Fruit fly (Drosophila melanogaster) whole organism, embryonic: ENCODE data around the gene Antdh.

Experiments used
- Atf3 ChIP-seq: fragments of 200-800 bp; sonication (Bioruptor generic); optimal IDR thresholded peaks from 3 replicates; lab custom pipeline; 2016; ENCODE audit warnings: missing biosample characterization, missing genetic modification characterization
- B-H2 ChIP-seq: fragments of 200-800 bp; sonication (Bioruptor generic); optimal IDR thresholded peaks from 2 replicates; lab custom pipeline; 2018; ENCODE audit warnings: missing biosample characterization, mild to moderate bottlenecking, missing genetic modification characterization
- Blimp-1 ChIP-seq: fragments of 200-800 bp; sonication (Bioruptor generic); optimal IDR thresholded peaks from 3 replicates; lab custom pipeline; 2018; ENCODE audit warnings: missing biosample characterization, missing genetic modification characterization, mild to moderate bottlenecking, moderate library complexity, missing genetic modification reagents
- CG10321 ChIP-seq: fragments of 200-800 bp; sonication (Bioruptor generic); IDR thresholded peaks from 2 replicates; pipeline ENCODE4 v1.3.6; 2022; ENCODE audit warnings: missing biosample characterization, missing genetic modification characterization
- CG10979 ChIP-seq: fragments of 200-800 bp; sonication (Bioruptor generic); optimal IDR thresholded peaks from 2 replicates; lab custom pipeline; 2018; ENCODE audit warnings: missing biosample characterization, mild to moderate bottlenecking, missing genetic modification characterization, moderate library complexity
- CG12071 ChIP-seq: fragments of 200-800 bp; sonication (Bioruptor generic); optimal IDR thresholded peaks from 3 replicates; lab custom pipeline; 2018; ENCODE audit warnings: missing biosample characterization, mild to moderate bottlenecking, missing genetic modification characterization
- CG13775 ChIP-seq: fragments of 200-800 bp; sonication (Bioruptor generic); optimal IDR thresholded peaks from 3 replicates; lab custom pipeline; 2017; ENCODE audit warnings: missing biosample characterization, mild to moderate bottlenecking, missing genetic modification characterization
- CG14710 ChIP-seq: fragments of 200-800 bp; sonication (Bioruptor generic); optimal IDR thresholded peaks from 3 replicates; lab custom pipeline; 2019; ENCODE audit warnings: missing biosample characterization, mild to moderate bottlenecking, missing genetic modification characterization, moderate library complexity
- CG15073 ChIP-seq: fragments of 200-800 bp; sonication (Bioruptor generic); optimal IDR thresholded peaks from 2 replicates; lab custom pipeline; 2016; ENCODE audit warnings: missing biosample characterization, missing genetic modification characterization
- CG31441 ChIP-seq: fragments of 200-800 bp; sonication (Bioruptor generic); IDR thresholded peaks from 2 replicates; pipeline ENCODE4 v1.3.6; 2022; ENCODE audit warnings: missing biosample characterization, missing genetic modification characterization
- CG3163 ChIP-seq: fragments of 200-800 bp; sonication (Bioruptor generic); optimal IDR thresholded peaks from 3 replicates; lab custom pipeline; 2016; ENCODE audit warnings: missing biosample characterization, missing genetic modification characterization
- CG33213 ChIP-seq: fragments of 200-800 bp; sonication (Bioruptor generic); optimal IDR thresholded peaks from 3 replicates; lab custom pipeline; 2016; ENCODE audit warnings: missing biosample characterization, missing genetic modification characterization
- CG34224 ChIP-seq: fragments of 200-800 bp; sonication (Bioruptor generic); IDR thresholded peaks from 3 replicates; pipeline ENCODE4 v1.3.6; 2022; ENCODE audit warnings: missing biosample characterization, missing genetic modification characterization; ENCODE audit not compliant: partially characterized antibody
- CG4282 ChIP-seq: fragments of 200-800 bp; sonication (Bioruptor generic); optimal IDR thresholded peaks from 2 replicates; lab custom pipeline; 2016; ENCODE audit warnings: missing biosample characterization, missing genetic modification characterization
- CG4424 ChIP-seq: fragments of 200-800 bp; sonication (Bioruptor generic); optimal IDR thresholded peaks from 3 replicates; lab custom pipeline; 2016; ENCODE audit warnings: missing biosample characterization, missing genetic modification characterization
- CG4617 ChIP-seq: fragments of 200-800 bp; sonication (Bioruptor generic); optimal IDR thresholded peaks from 3 replicates; lab custom pipeline; 2016; ENCODE audit warnings: missing biosample characterization, missing genetic modification characterization, borderline replicate concordance
- CG5180 ChIP-seq: fragments of 200-800 bp; sonication (Bioruptor generic); optimal IDR thresholded peaks from 3 replicates; lab custom pipeline; 2017; ENCODE audit warnings: missing biosample characterization, missing genetic modification characterization, mild to moderate bottlenecking, moderate library complexity, missing genetic modification reagents
- CG6654 ChIP-seq: fragments of 200-800 bp; sonication (Bioruptor generic); optimal IDR thresholded peaks from 2 replicates; lab custom pipeline; 2017; ENCODE audit warnings: missing biosample characterization, mild to moderate bottlenecking, missing genetic modification characterization
- CG6689 ChIP-seq: fragments of 200-800 bp; sonication (Bioruptor generic); IDR thresholded peaks from 2 replicates; pipeline ENCODE4 v1.3.6; 2022; ENCODE audit warnings: missing biosample characterization, missing genetic modification characterization
- CG9797 ChIP-seq: fragments of 200-800 bp; sonication (Bioruptor generic); optimal IDR thresholded peaks from 3 replicates; lab custom pipeline; 2018; ENCODE audit warnings: missing biosample characterization, mild to moderate bottlenecking, missing genetic modification characterization
- CrebB ChIP-seq: fragments of 200-800 bp; sonication (Bioruptor generic); optimal IDR thresholded peaks from 3 replicates; lab custom pipeline; 2018; ENCODE audit warnings: missing biosample characterization, mild to moderate bottlenecking, missing genetic modification characterization
- D ChIP-seq, 2 experiments: fragments of 200-800 bp in 1 of 2; fragments of >200 bp in 1 of 2; sonication (Bioruptor generic) in 1 of 2; optimal IDR thresholded peaks; 2 replicates in 1 of 2; 3 replicates in 1 of 2; lab custom pipeline; 2017; ENCODE audit warnings: mild to moderate bottlenecking in 1 of 2, missing biosample characterization in 1 of 2, missing genetic modification characterization in 1 of 2, missing genetic modification reagents in 1 of 2
- Dip2 ChIP-seq: fragments of 200-800 bp; sonication (Bioruptor generic); IDR thresholded peaks from 2 replicates; pipeline ENCODE4 v1.3.6; 2022; ENCODE audit warnings: missing biosample characterization, missing genetic modification characterization
- Dll ChIP-seq: fragments of 200-800 bp; sonication (Bioruptor generic); IDR thresholded peaks from 4 replicates; pipeline ENCODE4 v1.3.6; 2022; ENCODE audit warnings: missing biosample characterization, missing genetic modification characterization; ENCODE audit not compliant: partially characterized antibody
- Doc3 ChIP-seq: fragments of 200-800 bp; sonication (Bioruptor generic); IDR thresholded peaks from 3 replicates; pipeline ENCODE4 v1.3.6; 2022; ENCODE audit warnings: missing biosample characterization, missing genetic modification characterization; ENCODE audit not compliant: partially characterized antibody
- Dp ChIP-seq: fragments of 200-800 bp; sonication (Bioruptor generic); optimal IDR thresholded peaks from 2 replicates; lab custom pipeline; 2018; ENCODE audit warnings: missing biosample characterization, mild to moderate bottlenecking, missing genetic modification characterization, moderate library complexity
- E2f1 ChIP-seq: fragments of 200-800 bp; sonication (Bioruptor generic); IDR thresholded peaks from 2 replicates; pipeline ENCODE4 v1.3.6; 2022; ENCODE audit warnings: missing biosample characterization, missing genetic modification characterization
- Hr3 ChIP-seq: fragments of 200-800 bp; sonication (Bioruptor generic); optimal IDR thresholded peaks from 3 replicates; lab custom pipeline; 2016; ENCODE audit warnings: missing biosample characterization, missing genetic modification characterization
- MTF-1 ChIP-seq: fragments of 200-800 bp; sonication (Bioruptor generic); optimal IDR thresholded peaks from 2 replicates; lab custom pipeline; 2018; ENCODE audit warnings: missing biosample characterization, mild to moderate bottlenecking, missing genetic modification characterization, borderline replicate concordance
- PHDP ChIP-seq: fragments of 200-800 bp; sonication (Bioruptor generic); optimal IDR thresholded peaks from 3 replicates; lab custom pipeline; 2018; ENCODE audit warnings: missing biosample characterization, mild to moderate bottlenecking, missing genetic modification characterization, moderate library complexity
- Rx ChIP-seq: fragments of 200-800 bp; sonication (Bioruptor generic); IDR thresholded peaks from 2 replicates; pipeline ENCODE4 v1.3.6; 2022; ENCODE audit warnings: missing biosample characterization, missing genetic modification characterization
- ab ChIP-seq: fragments of 200-800 bp; sonication (Bioruptor generic); optimal IDR thresholded peaks from 2 replicates; lab custom pipeline; 2016; ENCODE audit warnings: missing biosample characterization, missing genetic modification characterization
- br ChIP-seq: fragments of >200 bp; optimal IDR thresholded peaks from 2 replicates; lab custom pipeline; 2017
- chif ChIP-seq, 2 experiments: fragments of 200-800 bp; sonication (Bioruptor generic); optimal IDR thresholded peaks; 3 replicates each; lab custom pipeline; 2016; ENCODE audit warnings: missing biosample characterization in 2 of 2, missing genetic modification characterization in 2 of 2
- da ChIP-seq: fragments of 200-800 bp; sonication (Bioruptor generic); optimal IDR thresholded peaks from 2 replicates; lab custom pipeline; 2016; ENCODE audit warnings: missing biosample characterization, missing genetic modification characterization
- dmrt11E ChIP-seq: fragments of 200-800 bp; sonication (Bioruptor generic); optimal IDR thresholded peaks from 3 replicates; lab custom pipeline; 2018; ENCODE audit warnings: missing biosample characterization, mild to moderate bottlenecking, missing genetic modification characterization, moderate library complexity
- grau ChIP-seq: fragments of 200-800 bp; optimal IDR thresholded peaks from 3 replicates; lab custom pipeline; 2019; ENCODE audit warnings: missing biosample characterization, mild to moderate bottlenecking, missing genetic modification characterization, moderate library complexity
- gsb ChIP-seq: fragments of 200-800 bp; sonication (Bioruptor generic); IDR thresholded peaks from 2 replicates; pipeline ENCODE4 v1.3.6; 2022; ENCODE audit warnings: missing biosample characterization, missing genetic modification characterization
- gsb-n ChIP-seq: fragments of 200-800 bp; sonication (Bioruptor generic); optimal IDR thresholded peaks from 3 replicates; lab custom pipeline; 2018; ENCODE audit warnings: missing biosample characterization, mild to moderate bottlenecking, missing genetic modification characterization
- hkb ChIP-seq, 2 experiments: fragments of 200-800 bp in 1 of 2; fragments of >200 bp in 1 of 2; sonication (Bioruptor generic) in 1 of 2; IDR thresholded peaks in 1 of 2; optimal IDR thresholded peaks in 1 of 2; 2 replicates each; pipeline versions ENCODE4 v1.3.6 to Lab custom; 2017 to 2022; ENCODE audit warnings: missing biosample characterization in 1 of 2, missing genetic modification characterization in 1 of 2
- knrl ChIP-seq: fragments of 200-800 bp; sonication (Bioruptor generic); IDR thresholded peaks from 3 replicates; pipeline ENCODE4 v1.3.6; 2022; ENCODE audit warnings: missing biosample characterization, missing genetic modification characterization; ENCODE audit not compliant: partially characterized antibody
- p53 ChIP-seq: fragments of 200-800 bp; sonication (Bioruptor generic); optimal IDR thresholded peaks from 2 replicates; lab custom pipeline; 2016; ENCODE audit warnings: missing biosample characterization, missing genetic modification characterization
- pan ChIP-seq, 4 experiments: fragments of >200 bp in 3 of 4; fragments of 200-800 bp in 1 of 4; sonication (Bioruptor generic) in 1 of 4; optimal IDR thresholded peaks in 3 of 4; IDR thresholded peaks in 1 of 4; 2 replicates each; pipeline versions ENCODE4 v1.3.6 to Lab custom; 2017 to 2022; ENCODE audit warnings: missing biosample characterization in 2 of 4, missing genetic modification characterization in 2 of 4, mixed read lengths in 1 of 4
- sens ChIP-seq: fragments of 200-800 bp; sonication (Bioruptor generic); peaks from one replicate; lab custom pipeline; 2016; ENCODE audit warnings: missing biosample characterization, missing genetic modification characterization
- stwl ChIP-seq: fragments of 200-800 bp; sonication (Bioruptor generic); optimal IDR thresholded peaks from 3 replicates; lab custom pipeline; 2018; ENCODE audit warnings: missing biosample characterization, mild to moderate bottlenecking, missing genetic modification characterization, moderate library complexity
- trem ChIP-seq: fragments of 200-800 bp; optimal IDR thresholded peaks from 3 replicates; lab custom pipeline; 2019; ENCODE audit warnings: missing biosample characterization, mild to moderate bottlenecking, missing genetic modification characterization, moderate library complexity
- unc-4 ChIP-seq: fragments of 200-800 bp; sonication (Bioruptor generic); IDR thresholded peaks from 2 replicates; pipeline ENCODE4 v1.3.6; 2022; ENCODE audit warnings: missing biosample characterization, missing genetic modification characterization; ENCODE audit not compliant: partially characterized antibody
- vvl ChIP-seq: fragments of 200-800 bp; sonication (Bioruptor generic); IDR thresholded peaks from 2 replicates; pipeline ENCODE4 v1.3.6; 2022; ENCODE audit warnings: missing biosample characterization, missing genetic modification characterization

Antdh gene

DNA sequence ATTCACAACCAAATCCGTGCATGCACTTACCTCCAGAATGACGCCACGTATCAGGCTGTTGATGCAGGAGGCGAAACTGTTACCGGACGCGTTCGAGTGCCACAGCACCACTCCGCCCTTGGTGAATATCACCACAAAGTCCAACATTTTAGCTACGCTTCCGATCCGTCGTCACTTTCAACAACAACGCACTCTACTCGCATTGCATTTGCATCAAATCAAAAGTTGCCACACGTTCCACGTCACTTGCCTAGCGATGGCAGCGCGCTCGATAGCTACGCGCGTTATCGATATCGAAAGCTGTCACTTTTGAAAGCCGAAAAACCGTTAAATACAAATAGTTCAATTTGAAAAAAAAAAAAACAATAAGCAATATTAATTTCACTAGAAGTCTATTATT lies 40.0 kb downstream of the Antdh start, which contains the start of gene SrpRalpha (continued):
- TF ChIP-seq CG33213, result no peak
- TF ChIP-seq p53 (GFP tag; lab: Kevin White, UChicago), result no peak
- TF ChIP-seq grau (tag; lab: Kevin White, UChicago), result no peak
- no peak for TF ChIP-seq gsb-n (tag; lab: Kevin White, UChicago)
- no peak for TF ChIP-seq Rx
- no peak for TF ChIP-seq CG9797
- no peak for TF ChIP-seq Blimp-1 (GFP tag; lab: Kevin White, UChicago)
- no peak for TF ChIP-seq PHDP (tag; lab: Kevin White, UChicago)
- TF ChIP-seq CG4282 (GFP tag; lab: Kevin White, UChicago), result no peak
- no peak for TF ChIP-seq CG4424 (GFP tag; lab: Kevin White, UChicago)
- no peak for TF ChIP-seq CG12071 (GFP tag; lab: Kevin White, UChicago)
- TF ChIP-seq CG13775 (GFP tag; lab: Kevin White, UChicago), result no peak
- peak; percentile 63; the same call in 1 of the 2 replicates for TF ChIP-seq vvl (GFP tag; lab: Robert Waterston, UW)
- no peak for TF ChIP-seq CG10321
- TF ChIP-seq Dip2, result no peak
- no peak for TF ChIP-seq MTF-1
- no peak for TF ChIP-seq trem
- TF ChIP-seq sens (GFP tag; lab: Kevin White, UChicago), result peak; percentile 60

DNA sequence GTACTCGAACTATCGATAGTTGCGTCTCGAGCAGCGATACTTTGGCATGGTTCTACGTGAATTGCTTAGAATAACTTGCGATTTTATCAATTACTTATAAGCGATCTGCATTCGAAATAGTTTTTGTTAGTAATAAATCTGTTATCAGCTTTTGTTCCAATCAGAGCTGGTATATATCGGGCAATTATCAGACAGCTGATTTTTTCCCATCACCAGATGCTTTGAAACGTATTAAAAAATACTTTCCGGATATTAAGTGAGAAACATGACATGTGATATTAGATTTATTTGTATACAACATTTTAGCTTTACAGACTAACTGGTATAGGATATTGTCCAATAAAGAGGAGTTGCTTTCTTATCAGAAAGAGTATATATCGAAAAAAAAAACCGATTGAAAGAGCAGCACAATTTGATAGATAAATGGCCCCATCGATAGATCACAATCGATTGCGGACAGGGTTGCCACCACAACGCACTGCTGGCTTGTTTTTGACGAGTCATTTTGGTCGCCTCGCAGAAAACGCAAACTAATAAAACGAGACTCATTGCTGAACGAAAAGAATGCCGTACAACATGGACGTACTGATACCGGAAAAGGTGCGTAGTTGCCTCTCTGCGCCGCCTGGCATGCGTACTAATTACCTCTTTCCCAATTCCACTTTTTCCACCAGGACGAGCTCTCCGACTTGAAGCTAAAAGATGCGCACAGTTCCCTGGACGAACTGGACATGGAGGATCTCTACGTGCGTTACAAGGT lies 43.9 kb downstream of the Antdh start, which contains the start of gene Rpt3:
Gene Rpt3 (plus strand): TSS at position 353 of the 760 bp plus-strand sequence.
- no peak for TF ChIP-seq hkb (optimal IDR thresholded peaks at IDR 0.05; lab: Kevin White, UChicago)
- TF ChIP-seq hkb (GFP tag; IDR thresholded peaks at IDR 0.05; lab: Robert Waterston, UW), result no peak
- TF ChIP-seq unc-4 (GFP tag; lab: Robert Waterston, UW), result peak; percentile 76
- TF ChIP-seq B-H2, result no peak
- no peak for TF ChIP-seq dmrt11E (tag; lab: Kevin White, UChicago)
- TF ChIP-seq CG4617 (GFP tag; lab: Kevin White, UChicago), result peak; percentile 43
- TF ChIP-seq Atf3 (GFP tag; lab: Kevin White, UChicago), result no peak
- no peak for TF ChIP-seq E2f1 (GFP tag; lab: Robert Waterston, UW)
- 0 out of 2 replicates have a peak, but pooled peaks have one; percentile 12 for TF ChIP-seq CG6689
- TF ChIP-seq stwl (tag; lab: Kevin White, UChicago), result peak; percentile 53
- TF ChIP-seq CG10979, result no peak
- no peak for TF ChIP-seq ab
- no peak for TF ChIP-seq Hr3 (GFP tag; lab: Kevin White, UChicago)
- TF ChIP-seq pan (optimal IDR thresholded peaks at IDR 0.05; lab: Kevin White, UChicago), result no peak
- no peak for TF ChIP-seq pan (GFP tag; optimal IDR thresholded peaks at IDR 0.05 in 1 of 2, IDR thresholded peaks at IDR 0.05 in 1 of 2)
- peak; percentile 86 for TF ChIP-seq Dll (GFP tag; lab: Robert Waterston, UW)
- TF ChIP-seq Doc3 (GFP tag; lab: Robert Waterston, UW), result peak; percentile 75
- TF ChIP-seq Dp, result peak; percentile 15
- no peak for TF ChIP-seq gsb (GFP tag; lab: Robert Waterston, UW)
- no peak for TF ChIP-seq da (GFP tag; lab: Kevin White, UChicago)
- no peak for TF ChIP-seq D (optimal IDR thresholded peaks at IDR 0.05; lab: Kevin White, UChicago)
- TF ChIP-seq D (GFP tag; optimal IDR thresholded peaks at IDR 0.05; lab: Kevin White, UChicago), result no peak
- peak; percentile 99 for TF ChIP-seq CG14710 (tag; lab: Kevin White, UChicago)
- TF ChIP-seq CG6654 (GFP tag; lab: Kevin White, UChicago), result no peak
- TF ChIP-seq CrebB, result no peak
- no peak for TF ChIP-seq CG5180 (GFP tag; lab: Kevin White, UChicago)
- TF ChIP-seq knrl (GFP tag; lab: Robert Waterston, UW), result peak; percentile 83
- no peak for TF ChIP-seq br (lab: Kevin White, UChicago)
- no peak for TF ChIP-seq CG15073 (GFP tag; lab: Kevin White, UChicago)
- TF ChIP-seq chif (GFP tag; optimal IDR thresholded peaks at IDR 0.05; lab: Kevin White, UChicago), result peak in 1 of 2 experiments; percentile 20
- TF ChIP-seq grau (tag; lab: Kevin White, UChicago), result no peak
- TF ChIP-seq CG31441 (GFP tag; lab: Robert Waterston, UW), result no peak
- TF ChIP-seq CG3163 (GFP tag; lab: Kevin White, UChicago), result no peak
- peak; percentile 66 for TF ChIP-seq CG34224 (GFP tag; lab: Robert Waterston, UW)
